Worm (Caenorhabditis elegans) whole organism, young adult: ENCODE data around the gene zig-4.

Experiments
- B0261.1 ChIP-seq: sonication (generic microtip); optimal IDR thresholded peaks from 2 replicates; lab custom pipeline; 2016; ENCODE audit warnings: mild to moderate bottlenecking, missing genetic modification characterization, moderate library complexity, missing compliant biosample characterization
- B0336.3 ChIP-seq: fragments of 200-800 bp; sonication (Bioruptor generic); IDR thresholded peaks from 2 replicates; pipeline ENCODE4 v1.3.6; 2022; ENCODE audit warnings: missing genetic modification characterization, missing compliant biosample characterization
- D2030.7 ChIP-seq: fragments of 200-800 bp; sonication (Bioruptor generic); IDR thresholded peaks from 2 replicates; pipeline ENCODE4 v1.3.6; 2022; ENCODE audit warnings: missing genetic modification reagents, missing genetic modification characterization, missing compliant biosample characterization
- F10E7.11 ChIP-seq: sonication (generic microtip); optimal IDR thresholded peaks from 2 replicates; lab custom pipeline; 2017; ENCODE audit warnings: mild to moderate bottlenecking, missing genetic modification characterization, moderate library complexity, missing compliant biosample characterization
- K11D2.4 ChIP-seq: fragments of 200-800 bp; sonication (Bioruptor generic); IDR thresholded peaks from 2 replicates; pipeline ENCODE4 v1.3.6; 2022; ENCODE audit warnings: missing genetic modification reagents, missing genetic modification characterization, missing compliant biosample characterization
- K12H6.12 ChIP-seq: fragments of 200-800 bp; sonication (Bioruptor generic); optimal IDR thresholded peaks from 2 replicates; lab custom pipeline; 2018; ENCODE audit warnings: mild to moderate bottlenecking, missing genetic modification characterization, missing compliant biosample characterization
- T07F8.4 ChIP-seq: sonication (generic microtip); optimal IDR thresholded peaks from 2 replicates; lab custom pipeline; 2016; ENCODE audit warnings: mild to moderate bottlenecking, missing genetic modification characterization, moderate library complexity, missing compliant biosample characterization
- T26A5.8 ChIP-seq: sonication (generic microtip); optimal IDR thresholded peaks from 2 replicates; lab custom pipeline; 2016; ENCODE audit warnings: missing genetic modification characterization, missing compliant biosample characterization
- Y53F4B.3 ChIP-seq: fragments of 200-800 bp; sonication (Bioruptor generic); IDR thresholded peaks from 2 replicates; pipeline ENCODE4 v1.3.6; 2022; ENCODE audit warnings: missing genetic modification reagents, missing genetic modification characterization, missing compliant biosample characterization
- Y53G8AR.9 ChIP-seq: fragments of 200-800 bp; sonication (Bioruptor generic); conservative IDR thresholded peaks from 2 replicates; pipeline ENCODE4 v1.3.6; 2022; ENCODE audit warnings: missing genetic modification reagents, missing genetic modification characterization, missing compliant biosample characterization
- Y79H2A.3 ChIP-seq: fragments of 200-800 bp; sonication (Bioruptor generic); conservative IDR thresholded peaks from 2 replicates; pipeline ENCODE4 v1.3.6; 2022; ENCODE audit warnings: missing genetic modification reagents, missing genetic modification characterization, missing compliant biosample characterization
- bed-1 ChIP-seq: fragments of 200-800 bp; sonication (Bioruptor generic); IDR thresholded peaks from 2 replicates; pipeline ENCODE4 v1.3.6; 2022; ENCODE audit warnings: missing genetic modification reagents, missing genetic modification characterization, missing compliant biosample characterization
- ccch-3 ChIP-seq: fragments of 200-800 bp; sonication (Bioruptor generic); optimal IDR thresholded peaks from 2 replicates; lab custom pipeline; 2018; ENCODE audit warnings: mild to moderate bottlenecking, missing genetic modification characterization, missing compliant biosample characterization
- cebp-1 ChIP-seq, 2 experiments: fragments of 200-800 bp in 1 of 2; sonication (Bioruptor generic) in 1 of 2; sonication (generic microtip) in 1 of 2; IDR thresholded peaks in 1 of 2; optimal IDR thresholded peaks in 1 of 2; 2 replicates each; pipeline versions ENCODE4 v1.3.6 to Lab custom; 2017 to 2022; ENCODE audit warnings: missing compliant biosample characterization in 2 of 2, missing genetic modification characterization in 2 of 2, mild to moderate bottlenecking in 1 of 2, missing genetic modification reagents in 1 of 2, moderate library complexity in 1 of 2
- ceh-100 ChIP-seq: fragments of 200-800 bp; sonication (Bioruptor generic); IDR thresholded peaks from 2 replicates; pipeline ENCODE4 v1.3.6; 2022; ENCODE audit warnings: missing genetic modification reagents, missing genetic modification characterization, missing compliant biosample characterization
- ceh-91 ChIP-seq: fragments of 200-800 bp; sonication (Bioruptor generic); IDR thresholded peaks from 2 replicates; pipeline ENCODE4 v1.3.6; 2022; ENCODE audit warnings: missing genetic modification reagents, missing genetic modification characterization, missing compliant biosample characterization
- chd-7 ChIP-seq: sonication (generic microtip); optimal IDR thresholded peaks from 2 replicates; lab custom pipeline; 2016; ENCODE audit warnings: mild to moderate bottlenecking, missing genetic modification characterization, moderate library complexity, missing compliant biosample characterization
- die-1 ChIP-seq: sonication (generic microtip); optimal IDR thresholded peaks from 2 replicates; lab custom pipeline; 2016; ENCODE audit warnings: missing genotype, mild to moderate bottlenecking, missing genetic modification characterization, missing compliant biosample characterization
- dox-1 ChIP-seq: fragments of 200-800 bp; sonication (Bioruptor generic); IDR thresholded peaks from 2 replicates; pipeline ENCODE4 v1.3.6; 2022; ENCODE audit warnings: missing genetic modification reagents, missing genetic modification characterization, missing compliant biosample characterization
- egrh-3 ChIP-seq: fragments of 200-800 bp; sonication (Bioruptor generic); IDR thresholded peaks from 2 replicates; pipeline ENCODE4 v1.3.6; 2022; ENCODE audit warnings: missing genetic modification reagents, missing genetic modification characterization, missing compliant biosample characterization
- fkh-3 ChIP-seq: sonication (generic microtip); optimal IDR thresholded peaks from 2 replicates; lab custom pipeline; 2016; ENCODE audit warnings: mild to moderate bottlenecking, missing genetic modification characterization, missing compliant biosample characterization
- hlh-12 ChIP-seq: sonication (generic microtip); optimal IDR thresholded peaks from 2 replicates; lab custom pipeline; 2016; ENCODE audit warnings: missing genetic modification characterization, missing compliant biosample characterization
- hrde-1 ChIP-seq: sonication (generic microtip); optimal IDR thresholded peaks from 2 replicates; lab custom pipeline; 2016; ENCODE audit warnings: missing genetic modification characterization, mild to moderate bottlenecking, missing compliant biosample characterization, moderate library complexity, missing genotype, missing genetic modification reagents, borderline replicate concordance
- lag-1 ChIP-seq: fragments of 200-800 bp; sonication (Bioruptor generic); IDR thresholded peaks from 2 replicates; pipeline ENCODE4 v1.3.6; 2022; ENCODE audit warnings: missing genetic modification reagents, missing genetic modification characterization, missing compliant biosample characterization
- let-526 ChIP-seq: fragments of 200-800 bp; sonication (Bioruptor generic); IDR thresholded peaks from 2 replicates; pipeline ENCODE4 v1.3.6; 2022; ENCODE audit warnings: missing genetic modification reagents, missing genetic modification characterization, missing compliant biosample characterization
- let-607 ChIP-seq, 2 experiments: fragments of 200-800 bp in 1 of 2; sonication (Bioruptor generic) in 1 of 2; sonication (generic microtip) in 1 of 2; optimal IDR thresholded peaks; 2 replicates each; lab custom pipeline; 2016 to 2018; ENCODE audit warnings: mild to moderate bottlenecking in 2 of 2, missing compliant biosample characterization in 2 of 2, missing genetic modification characterization in 2 of 2, moderate library complexity in 2 of 2, missing genotype in 1 of 2
- lin-40 ChIP-seq: sonication (generic microtip); optimal IDR thresholded peaks from 2 replicates; lab custom pipeline; 2016; ENCODE audit warnings: missing genetic modification characterization, mild to moderate bottlenecking, missing compliant biosample characterization, missing genotype, missing genetic modification reagents
- lir-1 ChIP-seq: fragments of 200-800 bp; sonication (Bioruptor generic); conservative IDR thresholded peaks from 2 replicates; pipeline ENCODE4 v1.3.6; 2022; ENCODE audit warnings: missing genetic modification reagents, missing genetic modification characterization, missing compliant biosample characterization
- madf-6 ChIP-seq: fragments of 200-800 bp; sonication (Bioruptor generic); IDR thresholded peaks from 2 replicates; pipeline ENCODE4 v1.3.6; 2022; ENCODE audit warnings: missing genetic modification reagents, missing genetic modification characterization, missing compliant biosample characterization
- madf-8 ChIP-seq: fragments of 200-800 bp; sonication (Bioruptor generic); conservative IDR thresholded peaks from 2 replicates; pipeline ENCODE4 v1.3.6; 2022; ENCODE audit warnings: missing genetic modification reagents, missing genetic modification characterization, missing compliant biosample characterization
- mcd-1 ChIP-seq: fragments of 200-800 bp; sonication (Bioruptor generic); IDR thresholded peaks from 2 replicates; pipeline ENCODE4 v1.3.6; 2022; ENCODE audit warnings: missing genetic modification reagents, missing genetic modification characterization, missing compliant biosample characterization
- mel-28 ChIP-seq: sonication (generic microtip); optimal IDR thresholded peaks from 2 replicates; lab custom pipeline; 2016; ENCODE audit warnings: borderline replicate concordance, mild to moderate bottlenecking, missing genetic modification characterization, missing compliant biosample characterization
- mxl-1 ChIP-seq: sonication (generic microtip); optimal IDR thresholded peaks from 2 replicates; lab custom pipeline; 2016; ENCODE audit warnings: missing genetic modification characterization, missing compliant biosample characterization
- nfya-1 ChIP-seq: sonication (generic microtip); optimal IDR thresholded peaks from 2 replicates; lab custom pipeline; 2017; ENCODE audit warnings: antibody characterized with exemption, missing compliant biosample characterization, missing genetic modification characterization, borderline replicate concordance; ENCODE audit not compliant: insufficient read depth
- nhr-90 ChIP-seq: sonication (generic microtip); optimal IDR thresholded peaks from 2 replicates; lab custom pipeline; 2016; ENCODE audit warnings: missing genotype, mild to moderate bottlenecking, missing genetic modification characterization, missing compliant biosample characterization
- pbrm-1 ChIP-seq: fragments of 200-800 bp; sonication (Bioruptor generic); IDR thresholded peaks from 2 replicates; pipeline ENCODE4 v1.3.6; 2022; ENCODE audit warnings: missing genetic modification reagents, missing genetic modification characterization, missing compliant biosample characterization
- pha-4 ChIP-seq: fragments of 150-350 bp; sonication (generic microtip); optimal IDR thresholded peaks from 2 replicates; lab custom pipeline; 2014; ENCODE audit warnings: missing biosample characterization, missing genetic modification reagents, missing genetic modification characterization
- rcor-1 ChIP-seq: fragments of 200-800 bp; sonication (Bioruptor generic); IDR thresholded peaks from 2 replicates; pipeline ENCODE4 v1.3.6; 2022; ENCODE audit warnings: missing genetic modification reagents, missing genetic modification characterization, missing compliant biosample characterization
- repo-1 ChIP-seq: sonication (generic microtip); optimal IDR thresholded peaks from 2 replicates; lab custom pipeline; 2017; ENCODE audit warnings: mild to moderate bottlenecking, missing genetic modification characterization, missing compliant biosample characterization
- sdz-38 ChIP-seq: sonication (generic microtip); optimal IDR thresholded peaks from 2 replicates; lab custom pipeline; 2016; ENCODE audit warnings: missing genotype, missing genetic modification characterization, missing compliant biosample characterization
- sea-2 ChIP-seq: fragments of 200-800 bp; sonication (Bioruptor generic); IDR thresholded peaks from 2 replicates; pipeline ENCODE4 v1.3.6; 2022; ENCODE audit warnings: missing genetic modification characterization, missing compliant biosample characterization
- snpc-1.3 ChIP-seq: sonication (generic microtip); optimal IDR thresholded peaks from 2 replicates; lab custom pipeline; 2017; ENCODE audit warnings: missing genetic modification characterization, mild to moderate bottlenecking, missing compliant biosample characterization, antibody characterized with exemption, moderate library complexity, missing genotype, missing genetic modification reagents; ENCODE audit not compliant: insufficient read depth
- somi-1 ChIP-seq: fragments of 200-800 bp; sonication (Bioruptor generic); optimal IDR thresholded peaks from 2 replicates; lab custom pipeline; 2018; ENCODE audit warnings: mild to moderate bottlenecking, missing genetic modification characterization, missing compliant biosample characterization
- sptf-2 ChIP-seq: fragments of 200-800 bp; sonication (Bioruptor generic); optimal IDR thresholded peaks from 2 replicates; lab custom pipeline; 2018; ENCODE audit warnings: mild to moderate bottlenecking, missing genetic modification characterization, missing compliant biosample characterization
- tbp1 ChIP-seq: fragments of 200-800 bp; sonication (Bioruptor generic); optimal IDR thresholded peaks from 2 replicates; lab custom pipeline; 2018; ENCODE audit warnings: mild to moderate bottlenecking, missing genetic modification characterization, missing compliant biosample characterization
- ztf-18 ChIP-seq: sonication (generic microtip); optimal IDR thresholded peaks from 2 replicates; lab custom pipeline; 2016; ENCODE audit warnings: missing genotype, mild to moderate bottlenecking, missing genetic modification characterization, missing compliant biosample characterization
- ztf-22 ChIP-seq: fragments of 200-800 bp; sonication (Bioruptor generic); optimal IDR thresholded peaks from 2 replicates; lab custom pipeline; 2018; ENCODE audit warnings: mild to moderate bottlenecking, missing genetic modification characterization, moderate library complexity, missing compliant biosample characterization
- ztf-6 ChIP-seq: fragments of 200-800 bp; sonication (Bioruptor generic); IDR thresholded peaks from 2 replicates; pipeline ENCODE4 v1.3.6; 2022; ENCODE audit warnings: missing genetic modification reagents, missing genetic modification characterization, missing compliant biosample characterization

The zig-4 gene

ce11 chrX:7898131-7898530, 27.1 kb upstream of the zig-4 start (continued):
- TF ChIP-seq let-526 (no peak), somi-1 (GFP tag; lab: Kevin White, UChicago) (no peak), ccch-3 (GFP tag; lab: Kevin White, UChicago) (no peak), repo-1 (tag; lab: Kevin White, UChicago) (no peak), tbp1 (peak; percentile 93), sdz-38 (tag; lab: Kevin White, UChicago) (no peak), madf-8 (GFP tag; lab: Robert Waterston, UW) (no peak), Y79H2A.3 (no peak), hlh-12 (tag; lab: Kevin White, UChicago) (no peak), mcd-1 (no peak), B0261.1 (tag; lab: Kevin White, UChicago) (peak; percentile 84), lin-40 (tag; lab: Kevin White, UChicago) (no peak), bed-1 (GFP tag; lab: Robert Waterston, UW) (no peak), sea-2 (GFP tag; lab: Robert Waterston, UW) (no peak), lir-1 (GFP tag; lab: Robert Waterston, UW) (no peak), K11D2.4 (GFP tag; lab: Robert Waterston, UW) (no peak), dox-1 (GFP tag; lab: Robert Waterston, UW) (no peak), T26A5.8 (tag; lab: Kevin White, UChicago) (no peak), sptf-2 (GFP tag; lab: Kevin White, UChicago) (no peak), F10E7.11 (tag; lab: Kevin White, UChicago) (no peak), nhr-90 (peak; percentile 52), snpc-1.3 (tag; lab: Kevin White, UChicago) (peak; percentile 60), chd-7 (no peak), pbrm-1 (peak; percentile 80), egrh-3 (GFP tag; lab: Robert Waterston, UW) (no peak), ceh-100 (GFP tag; lab: Robert Waterston, UW) (no peak), Y53F4B.3 (GFP tag; lab: Robert Waterston, UW) (no peak), ceh-91 (GFP tag; lab: Robert Waterston, UW) (no peak), hrde-1 (tag; lab: Kevin White, UChicago) (no peak), cebp-1 (GFP tag; IDR thresholded peaks at IDR 0.05; lab: Robert Waterston, UW) (no peak), cebp-1 (tag; optimal IDR thresholded peaks at IDR 0.05; lab: Kevin White, UChicago) (no peak), lag-1 (no peak), D2030.7 (GFP tag; lab: Robert Waterston, UW) (peak; percentile 36; the same call in 1 of the 2 replicates), nfya-1 (tag; lab: Kevin White, UChicago) (no peak), die-1 (tag; lab: Kevin White, UChicago) (peak; percentile 63)

DNA sequence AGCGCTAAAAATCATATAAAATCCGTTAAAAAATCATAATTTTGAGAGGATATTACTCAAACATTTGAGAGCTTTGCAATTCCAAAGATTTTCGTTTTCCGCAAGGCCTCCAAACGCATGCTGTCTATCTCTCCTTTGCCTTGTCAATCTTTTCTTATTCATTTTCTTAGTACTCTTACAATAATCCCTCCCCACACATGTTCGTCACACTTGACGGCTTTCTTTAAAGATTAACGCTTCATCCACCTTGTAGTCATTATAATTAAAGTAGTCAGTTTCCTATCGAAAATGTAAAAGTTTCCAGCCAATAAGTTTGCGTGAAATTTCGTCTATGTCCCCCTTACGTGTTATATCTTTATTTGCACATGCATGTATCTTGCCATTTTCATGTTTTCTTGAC, 25.1 kb upstream of the zig-4 start:
- no peak for TF ChIP-seq somi-1 (GFP tag; lab: Kevin White, UChicago)
- TF ChIP-seq ztf-6 (GFP tag; lab: Robert Waterston, UW): no peak
- no peak for TF ChIP-seq let-607 (tag; optimal IDR thresholded peaks at IDR 0.05; lab: Kevin White, UChicago)
- TF ChIP-seq pha-4 (tag; lab: Kevin White, UChicago): no peak
- TF ChIP-seq ztf-18 (tag; lab: Kevin White, UChicago): no peak
- TF ChIP-seq mxl-1 (tag; lab: Kevin White, UChicago): no peak
- TF ChIP-seq fkh-3 (tag; lab: Kevin White, UChicago): no peak
- no peak for TF ChIP-seq K12H6.12
- no peak for TF ChIP-seq Y53G8AR.9
- TF ChIP-seq tbp1: no peak
- TF ChIP-seq madf-6 (GFP tag; lab: Robert Waterston, UW): no peak
- TF ChIP-seq bed-1 (GFP tag; lab: Robert Waterston, UW): no peak
- no peak for TF ChIP-seq repo-1 (tag; lab: Kevin White, UChicago)
- no peak for TF ChIP-seq T07F8.4
- no peak for TF ChIP-seq ztf-22 (GFP tag; lab: Kevin White, UChicago)
- no peak for TF ChIP-seq B0336.3
- no peak for TF ChIP-seq lin-40 (tag; lab: Kevin White, UChicago)
- no peak for TF ChIP-seq mel-28 (tag; lab: Kevin White, UChicago)
- no peak for TF ChIP-seq rcor-1 (GFP tag; lab: Robert Waterston, UW)
